Fruit fly (Drosophila melanogaster): ENCODE data around the gene rt.

DNA sequence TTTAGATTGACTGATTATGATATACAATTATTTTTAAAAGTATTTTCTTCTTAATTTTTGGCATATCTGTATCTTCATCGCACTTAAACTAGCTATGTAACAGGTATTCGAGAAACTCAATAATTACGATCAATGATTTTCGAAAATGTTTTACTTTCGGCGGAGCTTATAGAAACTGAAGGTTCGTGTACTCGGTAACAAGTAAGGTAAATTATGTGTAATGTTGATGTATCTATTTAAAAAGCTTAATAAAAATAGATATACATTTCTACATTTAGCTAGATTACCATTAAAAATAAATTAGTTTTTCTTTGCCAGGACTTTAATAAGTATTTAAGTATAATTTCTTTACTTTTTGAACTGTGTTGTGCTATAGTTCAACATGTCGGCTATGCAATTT is 8.7 kb downstream of the rt start:
- TF ChIP-seq Myc (optimal IDR thresholded peaks at IDR 0.05) (peak; percentile 7), brk (GFP tag; optimal IDR thresholded peaks at IDR 0.05) (no peak), dsf (GFP tag; optimal IDR thresholded peaks at IDR 0.05; ENCODE audit: borderline replicate concordance) (no peak), HLH106 (tag; optimal IDR thresholded peaks at IDR 0.05) (no peak), lola (GFP tag; optimal IDR thresholded peaks at IDR 0.05) (no peak), dl (GFP tag; optimal IDR thresholded peaks at IDR 0.05; ENCODE audit: insufficient read depth in 1 of 2, partially characterized antibody in 2 of 2) (no peak)
